Worm (Caenorhabditis elegans) whole organism, mixed stage, embryonic: Measurements from ENCODE around the gene C40H1.9.

ENCODE experiments used
- nhr-12 ChIP-seq: fragments of 150-350 bp; optimal IDR thresholded peaks from 2 replicates; lab custom pipeline; 2014; ENCODE audit warnings: missing biosample characterization, missing genetic modification characterization
- nhr-237 ChIP-seq: fragments of 150-350 bp; optimal IDR thresholded peaks from 2 replicates; lab custom pipeline; 2014; ENCODE audit warnings: missing biosample characterization, missing genetic modification characterization
- pha-4 ChIP-seq: fragments of 150-350 bp; optimal IDR thresholded peaks from 2 replicates; lab custom pipeline; 2018; ENCODE audit warnings: missing biosample characterization, missing genetic modification reagents, missing genetic modification characterization

DNA sequence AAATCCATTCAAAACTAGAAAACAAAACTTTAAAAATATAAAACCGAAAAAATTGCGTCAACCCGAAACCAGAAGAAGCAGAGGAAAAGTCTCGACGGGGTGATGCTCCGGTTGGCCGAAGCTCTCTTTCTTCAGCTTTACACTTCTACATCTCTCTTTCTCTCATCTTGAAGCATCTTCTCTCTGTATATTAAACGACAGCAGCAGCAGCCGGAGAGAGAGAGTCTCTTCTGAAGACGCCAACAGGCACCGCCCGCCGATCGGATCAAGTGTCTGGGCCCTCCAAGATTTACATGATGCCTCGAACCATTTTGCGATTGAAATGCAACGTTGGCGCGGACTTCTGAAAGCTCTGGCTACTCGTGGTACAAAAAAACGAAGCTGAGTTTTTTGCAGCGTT, 27.0 kb downstream of the C40H1.9 start:
- TF ChIP-seq nhr-12 (tag; lab: Kevin White, UChicago) (no peak), pha-4 (tag; lab: Kevin White, UChicago) (no peak), nhr-237 (no peak)
